Fruit fly (Drosophila melanogaster) whole organism, embryonic: ENCODE data around the gene CG2685.

Experiments used
- ATbp ChIP-seq: fragments of 200-800 bp; sonication (Bioruptor generic); optimal IDR thresholded peaks from 2 replicates; lab custom pipeline; 2017; ENCODE audit warnings: missing biosample characterization, mild to moderate bottlenecking, missing genetic modification characterization, missing genetic modification reagents
- Atf6 ChIP-seq: fragments of 200-800 bp; sonication (Bioruptor generic); IDR thresholded peaks from 2 replicates; pipeline ENCODE4 v1.3.6; 2022; ENCODE audit warnings: missing biosample characterization, missing genetic modification characterization
- Blimp-1 ChIP-seq: fragments of 200-800 bp; sonication (Bioruptor generic); optimal IDR thresholded peaks from 3 replicates; lab custom pipeline; 2018; ENCODE audit warnings: missing biosample characterization, missing genetic modification characterization, mild to moderate bottlenecking, moderate library complexity, missing genetic modification reagents
- CG10267 ChIP-seq: fragments of 200-800 bp; sonication (Bioruptor generic); optimal IDR thresholded peaks from 2 replicates; lab custom pipeline; 2018; ENCODE audit warnings: missing biosample characterization, mild to moderate bottlenecking, missing genetic modification characterization, moderate library complexity
- CG10366 ChIP-seq: fragments of 200-800 bp; sonication (Bioruptor generic); IDR thresholded peaks from 2 replicates; pipeline ENCODE4 v1.3.6; 2022; ENCODE audit warnings: missing biosample characterization, missing genetic modification characterization
- CG10979 ChIP-seq: fragments of 200-800 bp; sonication (Bioruptor generic); optimal IDR thresholded peaks from 2 replicates; lab custom pipeline; 2018; ENCODE audit warnings: missing biosample characterization, mild to moderate bottlenecking, missing genetic modification characterization, moderate library complexity
- CG11398 ChIP-seq: fragments of 200-800 bp; sonication (Bioruptor generic); optimal IDR thresholded peaks from 2 replicates; lab custom pipeline; 2016; ENCODE audit warnings: missing biosample characterization, missing genetic modification characterization
- CG11504 ChIP-seq: fragments of 200-800 bp; sonication (Bioruptor generic); optimal IDR thresholded peaks from 3 replicates; lab custom pipeline; 2019; ENCODE audit warnings: missing biosample characterization, mild to moderate bottlenecking, missing genetic modification characterization, moderate library complexity
- CG14014 ChIP-seq: fragments of 200-800 bp; sonication (Bioruptor generic); IDR thresholded peaks from 2 replicates; pipeline ENCODE4 v1.3.6; 2022; ENCODE audit warnings: missing biosample characterization, missing genetic modification characterization
- CG1529 ChIP-seq: fragments of 200-800 bp; sonication (Bioruptor generic); optimal IDR thresholded peaks from 3 replicates; lab custom pipeline; 2018; ENCODE audit warnings: missing biosample characterization, missing genetic modification characterization
- CG1603 ChIP-seq: fragments of 200-800 bp; sonication (Bioruptor generic); optimal IDR thresholded peaks from 2 replicates; lab custom pipeline; 2019; ENCODE audit warnings: missing biosample characterization, mild to moderate bottlenecking, missing genetic modification characterization, moderate library complexity
- CG17802 ChIP-seq: fragments of 200-800 bp; sonication (Bioruptor generic); optimal IDR thresholded peaks from 2 replicates; lab custom pipeline; 2018; ENCODE audit warnings: missing biosample characterization, mild to moderate bottlenecking, missing genetic modification characterization, moderate library complexity
- CG2678 ChIP-seq: fragments of 200-800 bp; sonication (Bioruptor generic); optimal IDR thresholded peaks from 3 replicates; lab custom pipeline; 2019; ENCODE audit warnings: missing biosample characterization, mild to moderate bottlenecking, missing genetic modification characterization, moderate library complexity
- CG31224 ChIP-seq: fragments of 200-800 bp; sonication (Bioruptor generic); IDR thresholded peaks from 2 replicates; pipeline ENCODE4 v1.3.6; 2022; ENCODE audit warnings: missing biosample characterization, missing genetic modification characterization
- CG4730 ChIP-seq: fragments of 200-800 bp; sonication (Bioruptor generic); IDR thresholded peaks from 2 replicates; pipeline ENCODE4 v1.3.6; 2022; ENCODE audit warnings: missing biosample characterization, missing genetic modification characterization
- CG6689 ChIP-seq: fragments of 200-800 bp; sonication (Bioruptor generic); IDR thresholded peaks from 2 replicates; pipeline ENCODE4 v1.3.6; 2022; ENCODE audit warnings: missing biosample characterization, missing genetic modification characterization
- CG7839 ChIP-seq: fragments of 200-800 bp; sonication (Bioruptor generic); optimal IDR thresholded peaks from 3 replicates; lab custom pipeline; 2018; ENCODE audit warnings: missing biosample characterization, mild to moderate bottlenecking, missing genetic modification characterization, moderate library complexity
- CG8478 ChIP-seq: fragments of >200 bp; optimal IDR thresholded peaks from 2 replicates; lab custom pipeline; 2018
- Chrac-16 ChIP-seq: fragments of 200-800 bp; sonication (Bioruptor generic); optimal IDR thresholded peaks from 3 replicates; lab custom pipeline; 2016; ENCODE audit warnings: missing biosample characterization, missing genetic modification characterization
- Dbx ChIP-seq: fragments of 200-800 bp; sonication (Bioruptor generic); IDR thresholded peaks from 3 replicates; pipeline ENCODE4 v1.3.6; 2022; ENCODE audit warnings: missing biosample characterization, missing genetic modification characterization
- Drgx ChIP-seq: fragments of 200-800 bp; sonication (Bioruptor generic); IDR thresholded peaks from 2 replicates; pipeline ENCODE4 v1.3.6; 2022; ENCODE audit warnings: missing biosample characterization, missing genetic modification characterization
- Ets65A ChIP-seq: fragments of 200-800 bp; sonication (Bioruptor generic); peaks from one replicate; lab custom pipeline; 2016; ENCODE audit warnings: missing biosample characterization, missing genetic modification characterization
- Fer2 ChIP-seq: fragments of 200-800 bp; sonication (Bioruptor generic); optimal IDR thresholded peaks from 2 replicates; lab custom pipeline; 2018; ENCODE audit warnings: missing biosample characterization, mild to moderate bottlenecking, missing genetic modification characterization, moderate library complexity
- HLHmδ ChIP-seq: fragments of 200-800 bp; sonication (Bioruptor generic); optimal IDR thresholded peaks from 2 replicates; lab custom pipeline; 2018; ENCODE audit warnings: missing biosample characterization, mild to moderate bottlenecking, missing genetic modification characterization, moderate library complexity
- Hmr ChIP-seq: fragments of 200-800 bp; sonication (Bioruptor generic); optimal IDR thresholded peaks from 3 replicates; lab custom pipeline; 2017; ENCODE audit warnings: mild to moderate bottlenecking, missing biosample characterization, missing genetic modification reagents, missing genetic modification characterization
- Hr51 ChIP-seq, 2 experiments: fragments of 200-800 bp; sonication (Bioruptor generic); optimal IDR thresholded peaks; 2 replicates in 1 of 2; 3 replicates in 1 of 2; lab custom pipeline; 2016 to 2018; ENCODE audit warnings: missing biosample characterization in 2 of 2, missing genetic modification characterization in 2 of 2, mild to moderate bottlenecking in 1 of 2, moderate library complexity in 1 of 2
- Lpt ChIP-seq: fragments of >200 bp; optimal IDR thresholded peaks from 2 replicates; lab custom pipeline; 2018; ENCODE audit warnings: missing biosample characterization, missing genetic modification characterization
- Mad ChIP-seq: fragments of 200-800 bp; sonication (Bioruptor generic); optimal IDR thresholded peaks from 2 replicates; lab custom pipeline; 2016; ENCODE audit warnings: missing biosample characterization, missing genetic modification characterization
- Oaz ChIP-seq: fragments of 200-800 bp; sonication (Bioruptor generic); IDR thresholded peaks from 2 replicates; pipeline ENCODE4 v1.3.6; 2022; ENCODE audit warnings: missing biosample characterization, missing genetic modification characterization
- Oli ChIP-seq: fragments of 200-800 bp; sonication (Bioruptor generic); optimal IDR thresholded peaks from 2 replicates; lab custom pipeline; 2018; ENCODE audit warnings: missing biosample characterization, mild to moderate bottlenecking, missing genetic modification characterization, moderate library complexity
- Rfx ChIP-seq: fragments of 200-800 bp; sonication (Bioruptor generic); IDR thresholded peaks from 2 replicates; pipeline ENCODE4 v1.3.6; 2022; ENCODE audit warnings: missing biosample characterization, missing genetic modification characterization
- Rx ChIP-seq: fragments of 200-800 bp; sonication (Bioruptor generic); IDR thresholded peaks from 2 replicates; pipeline ENCODE4 v1.3.6; 2022; ENCODE audit warnings: missing biosample characterization, missing genetic modification characterization
- Xbp1 ChIP-seq: fragments of 200-800 bp; sonication (Bioruptor generic); optimal IDR thresholded peaks from 3 replicates; lab custom pipeline; 2016; ENCODE audit warnings: missing biosample characterization, mild to moderate bottlenecking, missing genetic modification characterization
- al ChIP-seq: fragments of 200-800 bp; sonication (Bioruptor generic); IDR thresholded peaks from 2 replicates; pipeline ENCODE4 v1.3.6; 2022; ENCODE audit warnings: missing biosample characterization, missing genetic modification characterization
- bcd ChIP-seq: fragments of 200-800 bp; sonication (Bioruptor generic); optimal IDR thresholded peaks from 2 replicates; lab custom pipeline; 2017; ENCODE audit warnings: missing biosample characterization, mild to moderate bottlenecking, missing genetic modification characterization
- bsh ChIP-seq, 2 experiments: fragments of 200-800 bp; sonication (Bioruptor generic); optimal IDR thresholded peaks; 2 replicates each; lab custom pipeline; 2017 to 2018; ENCODE audit warnings: mild to moderate bottlenecking in 2 of 2, missing biosample characterization in 2 of 2, missing genetic modification characterization in 2 of 2, moderate library complexity in 1 of 2
- btn ChIP-seq: fragments of 200-800 bp; sonication (Bioruptor generic); optimal IDR thresholded peaks from 2 replicates; lab custom pipeline; 2016; ENCODE audit warnings: missing biosample characterization, missing genetic modification characterization
- fd3F ChIP-seq: fragments of 200-800 bp; sonication (Bioruptor generic); optimal IDR thresholded peaks from 2 replicates; lab custom pipeline; 2018; ENCODE audit warnings: missing biosample characterization, mild to moderate bottlenecking, missing genetic modification characterization, moderate library complexity
- gem ChIP-seq: fragments of 200-800 bp; sonication (Bioruptor generic); optimal IDR thresholded peaks from 2 replicates; lab custom pipeline; 2019; ENCODE audit warnings: missing biosample characterization, mild to moderate bottlenecking, missing genetic modification characterization, moderate library complexity
- lab ChIP-seq: fragments of 200-800 bp; sonication (Bioruptor generic); optimal IDR thresholded peaks from 3 replicates; lab custom pipeline; 2017; ENCODE audit warnings: missing biosample characterization, missing genetic modification characterization, mild to moderate bottlenecking, moderate library complexity, missing genetic modification reagents
- maf-S ChIP-seq: fragments of 200-800 bp; sonication (Bioruptor generic); optimal IDR thresholded peaks from 2 replicates; lab custom pipeline; 2016; ENCODE audit warnings: missing biosample characterization, missing genetic modification characterization
- row ChIP-seq: fragments of 200-800 bp; sonication (Bioruptor generic); IDR thresholded peaks from 3 replicates; pipeline ENCODE4 v1.3.6; 2022; ENCODE audit warnings: missing biosample characterization, missing genetic modification characterization
- salm ChIP-seq: fragments of 200-800 bp; sonication (Bioruptor generic); optimal IDR thresholded peaks from 2 replicates; lab custom pipeline; 2018; ENCODE audit warnings: missing biosample characterization, mild to moderate bottlenecking, missing genetic modification characterization
- seq ChIP-seq: fragments of 200-800 bp; sonication (Bioruptor generic); IDR thresholded peaks from 2 replicates; pipeline ENCODE4 v1.3.6; 2022; ENCODE audit warnings: missing biosample characterization, missing genetic modification characterization
- sisA ChIP-seq: fragments of 200-800 bp; sonication (Bioruptor generic); IDR thresholded peaks from 2 replicates; pipeline ENCODE4 v1.3.6; 2022; ENCODE audit warnings: missing biosample characterization, missing genetic modification characterization
- slbo ChIP-seq: fragments of 200-800 bp; sonication (Bioruptor generic); IDR thresholded peaks from 2 replicates; pipeline ENCODE4 v1.3.6; 2022; ENCODE audit warnings: missing biosample characterization, missing genetic modification characterization
- ssp ChIP-seq: fragments of 200-800 bp; sonication (Bioruptor generic); IDR thresholded peaks from 2 replicates; pipeline ENCODE4 v1.3.6; 2022; ENCODE audit warnings: missing biosample characterization, missing genetic modification characterization
- stc ChIP-seq: fragments of 200-800 bp; sonication (Bioruptor generic); IDR thresholded peaks from 2 replicates; pipeline ENCODE4 v1.3.6; 2022; ENCODE audit warnings: missing biosample characterization, missing genetic modification characterization
- ttk ChIP-seq: fragments of 200-800 bp; sonication (Bioruptor generic); IDR thresholded peaks from 2 replicates; pipeline ENCODE4 v2.1.2; 2022; ENCODE audit warnings: missing biosample characterization, missing genetic modification characterization

CG2685 gene

dm6 chrX:2761198-2761597, 47.4 kb upstream of the CG2685 start (continued):
- TF ChIP-seq Mad (GFP tag; lab: Kevin White, UChicago) (no peak), Rx (GFP tag; lab: Robert Waterston, UW) (peak; percentile 19; the same call in 1 of the 2 replicates), CG10979 (tag; lab: Kevin White, UChicago) (no peak), CG2678 (tag; lab: Kevin White, UChicago) (peak; percentile 22), HLHmδ (GFP tag; lab: Kevin White, UChicago) (no peak), Fer2 (tag; lab: Kevin White, UChicago) (no peak), Drgx (GFP tag; lab: Robert Waterston, UW) (0 out of 2 replicates have a peak, but pooled peaks have one; percentile 18), Lpt (GFP tag; lab: Kevin White, UChicago) (no peak), Oaz (GFP tag; lab: Robert Waterston, UW) (no peak), Atf6 (GFP tag; lab: Robert Waterston, UW) (0 out of 2 replicates have a peak, but pooled peaks have one; percentile 20), CG31224 (GFP tag; lab: Robert Waterston, UW) (no peak), CG6689 (GFP tag; lab: Robert Waterston, UW) (0 out of 2 replicates have a peak, but pooled peaks have one; percentile 24), slbo (GFP tag; lab: Robert Waterston, UW) (peak; percentile 17; the same call in 1 of the 2 replicates), CG10366 (GFP tag; lab: Robert Waterston, UW) (no peak), Ets65A (peak; percentile 75), btn (GFP tag; lab: Kevin White, UChicago) (no peak), CG4730 (no peak), row (GFP tag; lab: Robert Waterston, UW) (peak; percentile 24; the same call in 1 of the 3 replicates), al (GFP tag; lab: Robert Waterston, UW) (no peak)

dm6 chrX:2757400-2757799, 43.6 kb upstream of the CG2685 start:
- TF ChIP-seq CG8478 (no peak), CG10267 (tag; lab: Kevin White, UChicago) (peak; percentile 9), Ets65A (peak; percentile 77), Rfx (GFP tag; lab: Robert Waterston, UW) (peak; percentile 40), ttk (peak; percentile 15; the same call in 1 of the 2 replicates), Xbp1 (GFP tag; lab: Kevin White, UChicago) (peak; percentile 28), Hmr (GFP tag; lab: Kevin White, UChicago) (peak; percentile 4), slbo (GFP tag; lab: Robert Waterston, UW) (peak; percentile 45), bcd (GFP tag; lab: Kevin White, UChicago) (peak; percentile 23), salm (no peak), sisA (GFP tag; lab: Robert Waterston, UW) (peak; percentile 45; the same call in 1 of the 2 replicates), gem (tag; lab: Kevin White, UChicago) (peak; percentile 38), Dbx (peak; percentile 44; the same call in 1 of the 3 replicates), fd3F (GFP tag; lab: Kevin White, UChicago) (no peak), lab (peak; percentile 35), row (GFP tag; lab: Robert Waterston, UW) (peak; percentile 56), ssp (peak; percentile 23; the same call in 1 of the 2 replicates), CG7839 (tag; lab: Kevin White, UChicago) (peak; percentile 31), CG17802 (tag; lab: Kevin White, UChicago) (peak; percentile 1), Chrac-16 (GFP tag; lab: Kevin White, UChicago) (no peak), CG2678 (tag; lab: Kevin White, UChicago) (peak; percentile 52), Oli (tag; lab: Kevin White, UChicago) (peak; percentile 26), bsh (GFP tag; optimal IDR thresholded peaks at IDR 0.05; lab: Kevin White, UChicago) (peak in 1 of 2 experiments; percentile 35), seq (GFP tag; lab: Robert Waterston, UW) (peak; percentile 17; the same call in 1 of the 2 replicates), ATbp (GFP tag; lab: Kevin White, UChicago) (peak; percentile 8), CG1529 (GFP tag; lab: Kevin White, UChicago) (no peak), CG11398 (GFP tag; lab: Kevin White, UChicago) (no peak), CG11504 (tag; lab: Kevin White, UChicago) (peak; percentile 58), CG14014 (GFP tag; lab: Robert Waterston, UW) (0 out of 2 replicates have a peak, but pooled peaks have one; percentile 25), stc (peak; percentile 35; the same call in 1 of the 2 replicates), Hr51 (GFP tag; optimal IDR thresholded peaks at IDR 0.05; lab: Kevin White, UChicago) (peak in 1 of 2 experiments; percentile 14), Blimp-1 (peak; percentile 52), CG1603 (tag; lab: Kevin White, UChicago) (peak; percentile 46), maf-S (GFP tag; lab: Kevin White, UChicago) (no peak)
